Fruit fly (Drosophila melanogaster): ENCODE data around the gene CG13041.

CG13041 gene

DNA sequence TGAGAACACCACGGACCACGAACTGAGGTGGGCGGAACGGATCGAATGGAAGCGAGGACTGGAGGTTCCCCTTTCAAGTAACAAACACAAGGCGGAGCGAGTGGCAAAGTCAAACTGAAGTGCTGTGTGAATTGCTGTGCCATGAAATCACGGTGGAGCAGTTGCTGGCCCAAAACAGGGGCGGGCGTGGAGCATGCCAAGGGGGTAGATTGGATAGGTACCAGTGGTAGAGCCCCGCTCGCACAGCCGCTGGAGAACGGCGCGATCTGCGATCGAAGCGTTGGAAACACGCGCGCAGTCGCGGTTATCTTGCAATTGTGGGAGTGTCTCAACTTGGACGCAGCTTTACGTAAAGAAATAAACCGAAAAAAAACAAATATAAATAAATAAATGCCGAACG is 8.4 kb upstream of the CG13041 start, which contains the start of gene CG13038:
Gene CG13038 (minus strand): TSS at position 118 of the 400 bp plus-strand sequence.
- TF ChIP-seq Clk (GFP tag; optimal IDR thresholded peaks at IDR 0.05) (no peak), CG33017 (tag; optimal IDR thresholded peaks at IDR 0.05) (no peak), bab1 (GFP tag; optimal IDR thresholded peaks at IDR 0.05) (no peak), Hr96 (GFP tag; optimal IDR thresholded peaks at IDR 0.05) (no peak), CG12768 (GFP tag; optimal IDR thresholded peaks at IDR 0.05) (no peak), cnc (optimal IDR thresholded peaks at IDR 0.05) (no peak), CG7101 (tag; optimal IDR thresholded peaks at IDR 0.05) (no peak)

DNA sequence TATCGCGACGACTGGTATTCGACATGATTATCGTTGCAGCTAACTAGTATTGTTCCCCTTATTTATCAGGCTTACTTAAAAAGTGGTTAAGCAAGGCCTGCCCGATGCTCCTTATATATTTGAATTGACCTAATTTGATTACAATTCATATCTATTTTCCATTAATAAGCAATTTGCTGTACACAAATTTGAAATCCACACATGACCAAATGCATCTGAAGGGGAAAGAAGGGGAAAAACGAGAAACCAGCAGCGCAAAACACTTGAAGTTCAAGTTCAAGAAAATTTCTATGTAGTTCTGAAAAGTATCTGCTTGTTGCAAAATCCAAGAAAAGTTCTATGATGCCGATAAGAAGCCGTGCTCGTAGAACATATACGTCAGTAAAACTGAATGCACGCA is 7.3 kb upstream of the CG13041 start, which contains the start of the genes CG13040 and CG13039:
Gene CG13040 (minus strand): TSS at position 101 of the 400 bp plus-strand sequence.
Gene CG13039 (minus strand): TSS at position 106 of the 400 bp plus-strand sequence.
- no peak for TF ChIP-seq CG11617 (GFP tag; optimal IDR thresholded peaks at IDR 0.05)
- no peak for TF ChIP-seq ovo (GFP tag; optimal IDR thresholded peaks at IDR 0.05)
- no peak for TF ChIP-seq Mnt (GFP tag; optimal IDR thresholded peaks at IDR 0.05)
- TF ChIP-seq cnc (optimal IDR thresholded peaks at IDR 0.05), result no peak
- no peak for TF ChIP-seq CG5204 (GFP tag; optimal IDR thresholded peaks at IDR 0.05)
- no peak for TF ChIP-seq Hr96 (GFP tag; optimal IDR thresholded peaks at IDR 0.05)
- no peak for TF ChIP-seq toe (GFP tag; optimal IDR thresholded peaks at IDR 0.05)
- TF ChIP-seq bab1 (GFP tag; optimal IDR thresholded peaks at IDR 0.05), result no peak
- no peak for TF ChIP-seq CG14711 (tag; optimal IDR thresholded peaks at IDR 0.05)

DNA sequence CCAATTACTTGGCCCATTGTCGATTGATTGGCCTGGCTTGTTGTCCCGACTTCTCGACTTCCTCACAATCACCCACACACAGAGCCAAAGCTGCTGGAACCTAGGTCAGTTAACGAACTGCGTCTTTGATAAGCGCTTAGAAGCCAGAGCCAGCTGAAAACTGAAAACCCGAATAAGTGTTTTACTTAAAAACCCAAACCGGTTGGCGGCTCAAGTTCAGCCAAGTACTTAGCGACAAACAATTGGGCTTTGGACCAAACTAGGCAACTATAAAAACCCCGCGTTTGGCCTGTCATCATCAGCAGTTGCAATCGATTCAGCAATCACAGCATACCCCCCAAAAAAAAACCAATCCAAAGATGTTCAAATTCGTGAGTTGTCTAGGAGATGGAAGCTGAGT is 4.0 kb upstream of the CG13041 start, which contains the start of gene CG13059:
Gene CG13059 (plus strand): TSS at position 301 of the 400 bp plus-strand sequence.
- TF ChIP-seq pad (GFP tag; optimal IDR thresholded peaks at IDR 0.05) (no peak), bab1 (GFP tag; optimal IDR thresholded peaks at IDR 0.05) (no peak), cnc (optimal IDR thresholded peaks at IDR 0.05) (no peak), CG14711 (tag; optimal IDR thresholded peaks at IDR 0.05) (no peak), CG7045 (GFP tag; optimal IDR thresholded peaks at IDR 0.05) (no peak), CG7101 (tag; optimal IDR thresholded peaks at IDR 0.05) (no peak), tj (GFP tag; optimal IDR thresholded peaks at IDR 0.05) (no peak), CG11617 (GFP tag; optimal IDR thresholded peaks at IDR 0.05) (no peak), kay (GFP tag; ENCODE audit: borderline replicate concordance) (no peak)

DNA sequence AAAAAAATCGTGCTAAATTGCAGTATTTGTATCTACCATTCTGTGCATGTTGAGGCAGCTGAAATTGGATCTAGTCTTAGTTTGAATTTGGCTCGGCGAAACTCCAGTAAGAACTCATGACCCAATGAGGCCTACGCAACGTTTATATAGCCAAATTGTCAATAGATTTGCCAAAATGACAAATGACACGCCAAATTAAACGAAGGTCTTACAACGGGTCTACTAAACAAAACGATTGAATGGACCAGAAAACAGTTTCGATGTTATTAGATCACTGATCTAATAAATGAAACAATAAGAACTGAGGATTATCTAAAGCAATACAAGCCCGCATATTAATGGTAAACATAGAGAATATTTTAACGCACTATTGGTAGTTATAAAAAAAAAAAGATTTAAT is 1.8 kb upstream of the CG13041 start, which contains the start of gene CG42718:
Gene CG42718 (minus strand): TSS at position 101 of the 400 bp plus-strand sequence.
- no peak for TF ChIP-seq CG11617 (GFP tag; optimal IDR thresholded peaks at IDR 0.05)
- TF ChIP-seq cnc (optimal IDR thresholded peaks at IDR 0.05), result no peak

DNA sequence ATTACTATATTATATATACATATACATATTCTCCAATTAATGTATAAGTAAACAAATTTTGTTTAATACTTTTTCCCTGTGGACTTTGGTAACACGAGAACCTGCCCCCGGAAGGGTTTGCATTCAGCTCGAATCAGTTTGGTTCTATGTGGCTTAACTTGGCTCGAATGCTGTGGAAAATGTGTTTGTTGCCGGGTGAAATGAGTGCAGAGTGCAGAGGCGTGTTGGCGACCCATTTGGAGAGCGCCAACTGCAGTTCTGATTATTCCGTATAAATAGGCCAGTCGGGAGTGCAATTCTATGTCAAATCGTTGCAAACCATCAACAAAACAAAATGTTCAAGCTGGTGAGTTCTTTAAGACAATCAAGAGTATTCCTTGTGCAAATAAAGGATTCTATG is 1.6 kb downstream of the CG13041 start, which contains the start of gene Nplp3:
Gene Nplp3 (plus strand): TSS at position 301 of the 400 bp plus-strand sequence.
- no peak for TF ChIP-seq CG1620 (GFP tag; optimal IDR thresholded peaks at IDR 0.05)

DNA sequence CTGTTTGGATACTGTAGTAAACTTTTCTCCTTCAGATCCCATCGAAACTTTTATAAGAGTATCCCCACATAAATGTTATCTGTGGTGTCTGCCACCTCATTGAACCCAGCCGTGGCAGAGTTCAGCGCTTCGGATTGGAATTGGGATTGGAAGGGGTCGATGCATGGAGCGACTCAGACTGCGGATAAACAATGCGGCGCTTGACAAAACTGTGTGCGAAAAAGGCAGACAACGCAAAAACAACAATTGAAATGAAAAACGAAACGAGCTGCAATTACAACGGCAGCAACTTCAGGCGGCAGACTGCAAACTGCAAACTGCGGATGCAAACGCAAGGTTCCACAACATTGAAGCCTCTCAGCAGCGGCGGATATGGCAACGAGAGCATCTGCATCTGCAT is 5.3 kb downstream of the CG13041 start, which contains the start of gene CG13062:
Gene CG13062 (plus strand): TSS at position 301 of the 400 bp plus-strand sequence.
- no peak for TF ChIP-seq pad (GFP tag; optimal IDR thresholded peaks at IDR 0.05)
- no peak for TF ChIP-seq Clk (GFP tag; optimal IDR thresholded peaks at IDR 0.05)
- TF ChIP-seq cnc (optimal IDR thresholded peaks at IDR 0.05), result no peak
- no peak for TF ChIP-seq Hr96 (GFP tag; optimal IDR thresholded peaks at IDR 0.05)
- no peak for TF ChIP-seq toe (GFP tag; optimal IDR thresholded peaks at IDR 0.05)
- TF ChIP-seq Crg-1 (GFP tag; optimal IDR thresholded peaks at IDR 0.05), result no peak
- TF ChIP-seq kay (GFP tag; ENCODE audit: borderline replicate concordance), result no peak
- no peak for TF ChIP-seq CG33017 (tag; optimal IDR thresholded peaks at IDR 0.05)
- no peak for TF ChIP-seq tj (GFP tag; optimal IDR thresholded peaks at IDR 0.05)
- TF ChIP-seq cic (GFP tag; optimal IDR thresholded peaks at IDR 0.05), result no peak
- no peak for TF ChIP-seq bab1 (GFP tag; optimal IDR thresholded peaks at IDR 0.05)
- no peak for TF ChIP-seq CG7101 (tag; optimal IDR thresholded peaks at IDR 0.05)
- TF ChIP-seq CG7045 (GFP tag; optimal IDR thresholded peaks at IDR 0.05), result no peak
- TF ChIP-seq CG11617 (GFP tag; optimal IDR thresholded peaks at IDR 0.05), result no peak
- no peak for TF ChIP-seq ovo (GFP tag; optimal IDR thresholded peaks at IDR 0.05)
- TF ChIP-seq Mnt (GFP tag; optimal IDR thresholded peaks at IDR 0.05), result no peak
- TF ChIP-seq CG14711 (tag; optimal IDR thresholded peaks at IDR 0.05), result no peak

DNA sequence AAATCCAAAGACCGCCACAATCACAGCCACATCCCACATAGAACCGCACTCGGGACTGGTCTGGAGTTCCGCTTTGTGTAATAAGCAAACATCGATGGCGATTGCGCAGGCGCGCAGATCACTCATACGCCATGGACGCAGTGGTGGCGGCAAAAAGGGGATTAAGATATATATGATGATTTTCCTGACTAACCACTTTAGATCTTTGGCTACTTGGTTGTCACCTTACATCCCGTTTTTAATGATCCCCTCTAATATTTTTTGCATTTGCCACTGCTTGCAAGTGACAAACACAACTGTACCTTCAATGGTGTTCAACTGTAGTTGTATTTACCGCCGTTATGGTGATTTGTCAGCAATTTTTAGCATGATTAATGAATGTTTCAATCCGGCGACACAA is 9.4 kb downstream of the CG13041 start:
- no peak for TF ChIP-seq CG33017 (tag; optimal IDR thresholded peaks at IDR 0.05)
- peak; percentile 32 for TF ChIP-seq CG5204 (GFP tag; optimal IDR thresholded peaks at IDR 0.05)

DNA sequence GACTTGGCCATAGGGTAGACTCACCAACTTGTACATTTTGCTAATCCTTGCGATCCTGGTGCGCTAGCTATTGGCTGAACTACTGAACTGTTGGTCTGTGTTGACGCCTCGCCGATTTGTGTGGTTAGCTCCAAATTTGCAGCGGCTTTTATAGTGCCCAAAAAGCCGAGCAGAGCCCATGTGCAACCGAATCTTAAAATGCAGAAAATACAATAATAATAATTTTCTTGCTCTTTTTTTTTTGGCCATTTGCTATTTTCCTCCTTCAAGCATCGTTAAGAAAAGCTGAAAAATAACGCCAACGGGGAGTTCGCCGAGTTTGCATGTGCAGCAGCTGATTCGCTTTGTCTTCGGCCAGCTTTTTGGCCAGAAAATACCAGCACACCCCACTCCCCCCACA is 10.9 kb downstream of the CG13041 start, which contains the start of gene CG13042:
Gene CG13042 (minus strand): TSS at position 101 of the 400 bp plus-strand sequence.
- TF ChIP-seq CG12768 (GFP tag; optimal IDR thresholded peaks at IDR 0.05) (no peak), tj (GFP tag; optimal IDR thresholded peaks at IDR 0.05) (no peak), pad (GFP tag; optimal IDR thresholded peaks at IDR 0.05) (no peak), CG14711 (tag; optimal IDR thresholded peaks at IDR 0.05) (no peak), Crg-1 (GFP tag; optimal IDR thresholded peaks at IDR 0.05) (no peak), Mnt (GFP tag; optimal IDR thresholded peaks at IDR 0.05) (no peak), Clk (GFP tag; optimal IDR thresholded peaks at IDR 0.05) (no peak), ovo (GFP tag; optimal IDR thresholded peaks at IDR 0.05) (no peak), cnc (optimal IDR thresholded peaks at IDR 0.05) (no peak), CG7045 (GFP tag; optimal IDR thresholded peaks at IDR 0.05) (no peak), CG5204 (GFP tag; optimal IDR thresholded peaks at IDR 0.05) (no peak), toe (GFP tag; optimal IDR thresholded peaks at IDR 0.05) (no peak), CG1620 (GFP tag; optimal IDR thresholded peaks at IDR 0.05) (no peak), cic (GFP tag; optimal IDR thresholded peaks at IDR 0.05) (no peak), Hr96 (GFP tag; optimal IDR thresholded peaks at IDR 0.05) (no peak), CG11617 (GFP tag; optimal IDR thresholded peaks at IDR 0.05) (no peak), CG7101 (tag; optimal IDR thresholded peaks at IDR 0.05) (no peak), CG33017 (tag; optimal IDR thresholded peaks at IDR 0.05) (no peak), bab1 (GFP tag; optimal IDR thresholded peaks at IDR 0.05) (no peak)
